Fruit fly (Drosophila melanogaster) whole organism, prepupa: ENCODE data around the gene teq.
A peak's percentile ranks its signal among the peaks of the same experiment; 100 is the strongest.

Experiments
- Blimp-1 ChIP-seq: fragments of 200-800 bp; sonication (Bioruptor generic); optimal IDR thresholded peaks from 3 replicates; lab custom pipeline; 2017; ENCODE audit warnings: missing biosample characterization, missing genetic modification characterization, mild to moderate bottlenecking, moderate library complexity, missing genetic modification reagents
- CG10631 ChIP-seq: fragments of 200-800 bp; sonication (Bioruptor generic); optimal IDR thresholded peaks from 2 replicates; lab custom pipeline; 2016; ENCODE audit warnings: missing biosample characterization, missing genetic modification characterization
- CG10669 ChIP-seq: fragments of 200-800 bp; sonication (Bioruptor generic); optimal IDR thresholded peaks from 3 replicates; lab custom pipeline; 2018; ENCODE audit warnings: missing biosample characterization, mild to moderate bottlenecking, missing genetic modification characterization, moderate library complexity
- CG11294 ChIP-seq: fragments of 200-800 bp; sonication (Bioruptor generic); IDR thresholded peaks from 2 replicates; pipeline ENCODE4 v1.3.6; 2022; ENCODE audit warnings: missing biosample characterization, missing genetic modification characterization
- CG11762 ChIP-seq: fragments of 200-800 bp; sonication (Bioruptor generic); optimal IDR thresholded peaks from 3 replicates; lab custom pipeline; 2016; ENCODE audit warnings: missing biosample characterization, missing genetic modification characterization; ENCODE audit not compliant: insufficient read depth
- CG11902 ChIP-seq: fragments of 200-800 bp; sonication (Bioruptor generic); optimal IDR thresholded peaks from 3 replicates; lab custom pipeline; 2016; ENCODE audit warnings: missing biosample characterization, missing genetic modification characterization
- CG15336 ChIP-seq: fragments of 200-800 bp; sonication (Bioruptor generic); IDR thresholded peaks from 2 replicates; pipeline ENCODE4 v1.3.6; 2022; ENCODE audit warnings: missing biosample characterization, missing genetic modification characterization
- CG1621 ChIP-seq: fragments of 200-800 bp; sonication (Bioruptor generic); optimal IDR thresholded peaks from 3 replicates; lab custom pipeline; 2018; ENCODE audit warnings: missing biosample characterization, mild to moderate bottlenecking, missing genetic modification characterization
- CG16779 ChIP-seq: fragments of 200-800 bp; sonication (Bioruptor generic); optimal IDR thresholded peaks from 3 replicates; lab custom pipeline; 2017; ENCODE audit warnings: missing biosample characterization, mild to moderate bottlenecking, missing genetic modification characterization
- CG3032 ChIP-seq: fragments of 200-800 bp; optimal IDR thresholded peaks from 2 replicates; lab custom pipeline; 2019; ENCODE audit warnings: missing biosample characterization, mild to moderate bottlenecking, missing genetic modification characterization, moderate library complexity
- CG31627 ChIP-seq: fragments of 200-800 bp; sonication (Bioruptor generic); optimal IDR thresholded peaks from 3 replicates; lab custom pipeline; 2016; ENCODE audit warnings: missing biosample characterization, missing genetic modification characterization
- CG32006 ChIP-seq: fragments of 200-800 bp; sonication (Bioruptor generic); optimal IDR thresholded peaks from 3 replicates; lab custom pipeline; 2017; ENCODE audit warnings: missing biosample characterization, mild to moderate bottlenecking, missing genetic modification characterization
- CG34406 ChIP-seq: fragments of 200-800 bp; sonication (Bioruptor generic); optimal IDR thresholded peaks from 3 replicates; lab custom pipeline; 2016; ENCODE audit warnings: missing biosample characterization, missing genetic modification characterization
- CG3919 ChIP-seq: fragments of 200-800 bp; sonication (Bioruptor generic); optimal IDR thresholded peaks from 3 replicates; lab custom pipeline; 2016; ENCODE audit warnings: missing biosample characterization, missing genetic modification characterization
- CG4318 ChIP-seq: fragments of 200-800 bp; sonication (Bioruptor generic); optimal IDR thresholded peaks from 3 replicates; lab custom pipeline; 2017; ENCODE audit warnings: missing biosample characterization, mild to moderate bottlenecking, missing genetic modification characterization
- CG6163 ChIP-seq: fragments of 200-800 bp; sonication (Bioruptor generic); IDR thresholded peaks from 3 replicates; pipeline ENCODE4 v1.3.6; 2022; ENCODE audit warnings: missing biosample characterization, missing genetic modification characterization
- CG6808 ChIP-seq: fragments of 200-800 bp; sonication (Bioruptor generic); optimal IDR thresholded peaks from 3 replicates; lab custom pipeline; 2017; ENCODE audit warnings: missing biosample characterization, missing genetic modification characterization, mild to moderate bottlenecking, moderate library complexity, missing genetic modification reagents
- CG6854 ChIP-seq: fragments of 200-800 bp; sonication (Bioruptor generic); optimal IDR thresholded peaks from 2 replicates; lab custom pipeline; 2017; ENCODE audit warnings: missing biosample characterization, mild to moderate bottlenecking, missing genetic modification characterization
- CG7368 ChIP-seq: fragments of 200-800 bp; sonication (Bioruptor generic); optimal IDR thresholded peaks from 3 replicates; lab custom pipeline; 2016; ENCODE audit warnings: missing biosample characterization, missing genetic modification characterization
- CG8119 ChIP-seq: fragments of 200-800 bp; sonication (Bioruptor generic); IDR thresholded peaks from 3 replicates; pipeline ENCODE4 v1.3.6; 2022; ENCODE audit warnings: missing biosample characterization, missing genetic modification characterization
- CG8319 ChIP-seq: fragments of 200-800 bp; sonication (Bioruptor generic); optimal IDR thresholded peaks from 3 replicates; lab custom pipeline; 2016; ENCODE audit warnings: missing biosample characterization, missing genetic modification characterization
- CG9139 ChIP-seq: fragments of 200-800 bp; sonication (Bioruptor generic); optimal IDR thresholded peaks from 3 replicates; lab custom pipeline; 2017; ENCODE audit warnings: missing biosample characterization, mild to moderate bottlenecking, missing genetic modification characterization
- Eip78C ChIP-seq: fragments of 200-800 bp; sonication (Bioruptor generic); peaks from one replicate; lab custom pipeline; 2016; ENCODE audit warnings: missing biosample characterization, missing genetic modification characterization
- Ets21C ChIP-seq: fragments of 200-800 bp; sonication (Bioruptor generic); optimal IDR thresholded peaks from 3 replicates; lab custom pipeline; 2016; ENCODE audit warnings: missing biosample characterization, missing genetic modification characterization
- Ets96B ChIP-seq: fragments of 200-800 bp; optimal IDR thresholded peaks from 2 replicates; lab custom pipeline; 2019; ENCODE audit warnings: missing biosample characterization, mild to moderate bottlenecking, missing genetic modification characterization, moderate library complexity
- Hr38 ChIP-seq: sonication (Bioruptor generic); optimal IDR thresholded peaks from 2 replicates; lab custom pipeline; 2016; ENCODE audit warnings: missing biosample characterization, missing genetic modification characterization
- Hr39 ChIP-seq: fragments of 200-800 bp; sonication (Bioruptor generic); optimal IDR thresholded peaks from 2 replicates; lab custom pipeline; 2016; ENCODE audit warnings: missing biosample characterization, missing genetic modification characterization
- Hr4 ChIP-seq: fragments of 200-800 bp; sonication (Bioruptor generic); optimal IDR thresholded peaks from 3 replicates; lab custom pipeline; 2016; ENCODE audit warnings: missing biosample characterization, missing genetic modification characterization
- Lpt ChIP-seq: fragments of 200-800 bp; sonication (Bioruptor generic); optimal IDR thresholded peaks from 3 replicates; lab custom pipeline; 2016; ENCODE audit warnings: missing biosample characterization, missing genetic modification characterization
- Met ChIP-seq: fragments of 200-800 bp; sonication (Bioruptor generic); optimal IDR thresholded peaks from 3 replicates; lab custom pipeline; 2016; ENCODE audit warnings: missing biosample characterization, missing genetic modification characterization
- OdsH ChIP-seq: fragments of 200-800 bp; sonication (Bioruptor generic); optimal IDR thresholded peaks from 3 replicates; lab custom pipeline; 2016; ENCODE audit warnings: missing biosample characterization, missing genetic modification characterization
- Smox ChIP-seq: fragments of 200-800 bp; sonication (Bioruptor generic); optimal IDR thresholded peaks from 3 replicates; lab custom pipeline; 2016; ENCODE audit warnings: missing biosample characterization, missing genetic modification characterization
- Sox102F ChIP-seq: fragments of 200-800 bp; sonication (Bioruptor generic); optimal IDR thresholded peaks from 2 replicates; lab custom pipeline; 2016; ENCODE audit warnings: missing biosample characterization, mild to moderate bottlenecking, missing genetic modification characterization
- Sox14 ChIP-seq: fragments of 200-800 bp; sonication (Bioruptor generic); optimal IDR thresholded peaks from 3 replicates; lab custom pipeline; 2016; ENCODE audit warnings: missing biosample characterization, missing genetic modification characterization
- Sox15 ChIP-seq: fragments of 200-800 bp; sonication (Bioruptor generic); optimal IDR thresholded peaks from 3 replicates; lab custom pipeline; 2016; ENCODE audit warnings: missing biosample characterization, missing genetic modification characterization
- achi ChIP-seq: fragments of 200-800 bp; sonication (Bioruptor generic); optimal IDR thresholded peaks from 3 replicates; lab custom pipeline; 2016; ENCODE audit warnings: missing biosample characterization, missing genetic modification characterization
- acj6 ChIP-seq: fragments of 200-800 bp; sonication (Bioruptor generic); optimal IDR thresholded peaks from 3 replicates; lab custom pipeline; 2016; ENCODE audit warnings: missing biosample characterization, missing genetic modification characterization
- cyc ChIP-seq: fragments of 200-800 bp; sonication (Bioruptor generic); optimal IDR thresholded peaks from 3 replicates; lab custom pipeline; 2016; ENCODE audit warnings: missing biosample characterization, missing genetic modification characterization
- dac ChIP-seq: fragments of 200-800 bp; sonication (Bioruptor generic); optimal IDR thresholded peaks from 2 replicates; lab custom pipeline; 2017; ENCODE audit warnings: missing biosample characterization, mild to moderate bottlenecking, missing genetic modification characterization
- eg ChIP-seq: fragments of 200-800 bp; sonication (Bioruptor generic); IDR thresholded peaks from 3 replicates; pipeline ENCODE4 v1.3.6; 2022; ENCODE audit warnings: missing biosample characterization, missing genetic modification characterization
- esn ChIP-seq: fragments of 200-800 bp; sonication (Bioruptor generic); optimal IDR thresholded peaks from 2 replicates; lab custom pipeline; 2016; ENCODE audit warnings: missing biosample characterization, mild to moderate bottlenecking, missing genetic modification characterization, moderate library complexity
- fd59A ChIP-seq: fragments of 200-800 bp; sonication (Bioruptor generic); optimal IDR thresholded peaks from 2 replicates; lab custom pipeline; 2017; ENCODE audit warnings: missing biosample characterization, mild to moderate bottlenecking, missing genetic modification characterization, missing genetic modification reagents
- fd85E ChIP-seq: fragments of 200-800 bp; sonication (Bioruptor generic); optimal IDR thresholded peaks from 3 replicates; lab custom pipeline; 2016; ENCODE audit warnings: missing biosample characterization, missing genetic modification characterization
- fkh ChIP-seq: fragments of 200-800 bp; sonication (Bioruptor generic); optimal IDR thresholded peaks from 3 replicates; lab custom pipeline; 2017; ENCODE audit warnings: missing biosample characterization, mild to moderate bottlenecking, missing genetic modification characterization, moderate library complexity
- lz ChIP-seq: fragments of 200-800 bp; sonication (Bioruptor generic); optimal IDR thresholded peaks from 3 replicates; lab custom pipeline; 2016; ENCODE audit warnings: missing biosample characterization, missing genetic modification characterization
- net ChIP-seq: fragments of 200-800 bp; sonication (Bioruptor generic); optimal IDR thresholded peaks from 3 replicates; lab custom pipeline; 2016; ENCODE audit warnings: missing biosample characterization, missing genetic modification characterization
- salr ChIP-seq, 2 experiments: fragments of 200-800 bp; sonication (Bioruptor generic); optimal IDR thresholded peaks; 3 replicates each; lab custom pipeline; 2016 to 2018; ENCODE audit warnings: missing biosample characterization in 2 of 2, missing genetic modification characterization in 2 of 2, mild to moderate bottlenecking in 1 of 2
- spab ChIP-seq: fragments of 200-800 bp; sonication (Bioruptor generic); optimal IDR thresholded peaks from 2 replicates; lab custom pipeline; 2017; ENCODE audit warnings: missing biosample characterization, mild to moderate bottlenecking, missing genetic modification characterization, missing genetic modification reagents
- ss ChIP-seq, 2 experiments: fragments of 200-800 bp; sonication (Bioruptor generic); optimal IDR thresholded peaks; 2 replicates in 1 of 2; 3 replicates in 1 of 2; lab custom pipeline; 2017 to 2018; ENCODE audit warnings: mild to moderate bottlenecking in 2 of 2, missing biosample characterization in 2 of 2, missing genetic modification characterization in 2 of 2, moderate library complexity in 1 of 2
- svp ChIP-seq: fragments of 200-800 bp; sonication (Bioruptor generic); peaks from one replicate; lab custom pipeline; 2016; ENCODE audit warnings: missing biosample characterization, missing genetic modification characterization
- topi ChIP-seq: fragments of 200-800 bp; sonication (Bioruptor generic); optimal IDR thresholded peaks from 3 replicates; lab custom pipeline; 2016; ENCODE audit warnings: missing biosample characterization, missing genetic modification characterization
- vri ChIP-seq: fragments of 200-800 bp; sonication (Bioruptor generic); optimal IDR thresholded peaks from 3 replicates; lab custom pipeline; 2016; ENCODE audit warnings: missing biosample characterization, mild to moderate bottlenecking, missing genetic modification characterization

teq gene

dm6 chr3L:9059611-9060203, 14.7 kb upstream of the teq start:
- TF ChIP-seq CG16779: no peak
- TF ChIP-seq fd85E (GFP tag; lab: Kevin White, UChicago): no peak
- TF ChIP-seq Eip78C: peak; percentile 31
- TF ChIP-seq CG11294: no peak
- TF ChIP-seq CG6163: no peak
- no peak for TF ChIP-seq spab
- no peak for TF ChIP-seq Sox102F (GFP tag; lab: Kevin White, UChicago)
- TF ChIP-seq CG31627 (GFP tag; lab: Kevin White, UChicago): no peak
- TF ChIP-seq esn (GFP tag; lab: Kevin White, UChicago): no peak
- no peak for TF ChIP-seq CG6808 (GFP tag; lab: Kevin White, UChicago)
- no peak for TF ChIP-seq Hr38
- no peak for TF ChIP-seq CG11762 (GFP tag; lab: Kevin White, UChicago)
- TF ChIP-seq Hr39 (GFP tag; lab: Kevin White, UChicago): no peak
- TF ChIP-seq CG1621 (tag; lab: Kevin White, UChicago): peak; percentile 2
- peak; percentile 76 for TF ChIP-seq vri
- TF ChIP-seq CG34406: peak; percentile 17
- TF ChIP-seq topi (GFP tag; lab: Kevin White, UChicago): no peak
- TF ChIP-seq Hr4 (GFP tag; lab: Kevin White, UChicago): peak; percentile 5
- no peak for TF ChIP-seq Met (GFP tag; lab: Kevin White, UChicago)
- no peak for TF ChIP-seq CG3919 (GFP tag; lab: Kevin White, UChicago)
- TF ChIP-seq lz (GFP tag; lab: Kevin White, UChicago): no peak
- peak; percentile 32; the same call in 1 of the 2 replicates for TF ChIP-seq CG15336 (GFP tag; lab: Robert Waterston, UW)
- no peak for TF ChIP-seq CG8319 (GFP tag; lab: Kevin White, UChicago)
- peak in 1 of 2 experiments; percentile 5 for TF ChIP-seq ss (GFP tag; optimal IDR thresholded peaks at IDR 0.05; lab: Kevin White, UChicago)
- TF ChIP-seq CG10631 (GFP tag; lab: Kevin White, UChicago): no peak
- no peak for TF ChIP-seq salr (GFP tag; optimal IDR thresholded peaks at IDR 0.05; lab: Kevin White, UChicago)
- TF ChIP-seq CG11902 (GFP tag; lab: Kevin White, UChicago): no peak
- no peak for TF ChIP-seq CG6854
- TF ChIP-seq Smox: no peak
- no peak for TF ChIP-seq svp (GFP tag; lab: Kevin White, UChicago)
- TF ChIP-seq achi (GFP tag; lab: Kevin White, UChicago): peak; percentile 5
- TF ChIP-seq Sox15 (GFP tag; lab: Kevin White, UChicago): no peak
- no peak for TF ChIP-seq Lpt (GFP tag; lab: Kevin White, UChicago)
- no peak for TF ChIP-seq CG7368
- TF ChIP-seq fkh (GFP tag; lab: Kevin White, UChicago): peak; percentile 15
- no peak for TF ChIP-seq CG4318 (GFP tag; lab: Kevin White, UChicago)
- no peak for TF ChIP-seq CG3032 (tag; lab: Kevin White, UChicago)
- TF ChIP-seq Sox14 (GFP tag; lab: Kevin White, UChicago): no peak
- no peak for TF ChIP-seq cyc (GFP tag; lab: Kevin White, UChicago)
- no peak for TF ChIP-seq CG32006
- no peak for TF ChIP-seq dac
- TF ChIP-seq eg: peak; percentile 10; the same call in 1 of the 3 replicates
- peak; percentile 26 for TF ChIP-seq Ets96B (tag; lab: Kevin White, UChicago)
- no peak for TF ChIP-seq Ets21C (GFP tag; lab: Kevin White, UChicago)
- TF ChIP-seq CG9139 (GFP tag; lab: Kevin White, UChicago): no peak
- peak; percentile 29 for TF ChIP-seq OdsH
- peak; percentile 15; the same call in 1 of the 3 replicates for TF ChIP-seq CG8119 (GFP tag; lab: Robert Waterston, UW)
- peak; percentile 2 for TF ChIP-seq fd59A (GFP tag; lab: Kevin White, UChicago)
- TF ChIP-seq net (GFP tag; lab: Kevin White, UChicago): no peak
- TF ChIP-seq CG10669 (GFP tag; lab: Kevin White, UChicago): no peak
- peak; percentile 24 for TF ChIP-seq acj6 (GFP tag; lab: Kevin White, UChicago)
- no peak for TF ChIP-seq Blimp-1 (GFP tag; lab: Kevin White, UChicago)
